Fruit fly (Drosophila melanogaster) whole organism: ENCODE measurements around the gene Nse1.

Source experiments
- CG8478 ChIP-seq: fragments of >200 bp; optimal IDR thresholded peaks from 2 replicates; lab custom pipeline; 2018; ENCODE audit warnings: inconsistent platforms
- Dll ChIP-seq: fragments of >200 bp; optimal IDR thresholded peaks from 2 replicates; lab custom pipeline; 2017
- EcR ChIP-seq, 2 experiments: fragments of >200 bp; optimal IDR thresholded peaks; 2 replicates each; lab custom pipeline; 2017; ENCODE audit warnings: missing biosample characterization in 2 of 2, missing genetic modification characterization in 2 of 2, missing genetic modification reagents in 2 of 2
- pan ChIP-seq: fragments of >200 bp; optimal IDR thresholded peaks from 2 replicates; lab custom pipeline; 2017
- psq ChIP-seq: fragments of >200 bp; optimal IDR thresholded peaks from 2 replicates; lab custom pipeline; 2017
- usp ChIP-seq: fragments of >200 bp; optimal IDR thresholded peaks from 2 replicates; lab custom pipeline; 2017; ENCODE audit warnings: missing biosample characterization, missing genetic modification characterization, mixed read lengths

Nse1 gene

dm6 chr2L:6677453-6677852 lies at the start of gene Nse1:
TSS of gene Nse1 (minus strand) at chr2L:6677625.
- TF ChIP-seq CG8478 (lab: Kevin White, UChicago): no peak
- TF ChIP-seq pan (lab: Kevin White, UChicago): no peak
- no peak for TF ChIP-seq psq (lab: Kevin White, UChicago)
- no peak for TF ChIP-seq usp (GFP tag; lab: Kevin White, UChicago)
- TF ChIP-seq EcR (GFP tag; optimal IDR thresholded peaks at IDR 0.05; lab: Kevin White, UChicago): no peak
- no peak for TF ChIP-seq Dll (lab: Kevin White, UChicago)

- TF ChIP-seq EcR (GFP tag; optimal IDR thresholded peaks at IDR 0.05; lab: Kevin White, UChicago) (no peak), CG8478 (lab: Kevin White, UChicago) (peak; percentile 30)
Observed at dm6 chr2L:6723750-6724503, 46.5 kb upstream of the Nse1 start, which contains the start of gene Liprin-alpha. TSS of gene Liprin-alpha (plus strand) at chr2L:6723903.

dm6 chr2L:6722822-6723749 lies 45.7 kb upstream of the Nse1 start, which contains the start of gene homer:
TSS of gene homer (minus strand) at chr2L:6723359.
- peak; percentile 13 for TF ChIP-seq CG8478 (lab: Kevin White, UChicago)
- TF ChIP-seq EcR (GFP tag; optimal IDR thresholded peaks at IDR 0.05; lab: Kevin White, UChicago): no peak

DNA sequence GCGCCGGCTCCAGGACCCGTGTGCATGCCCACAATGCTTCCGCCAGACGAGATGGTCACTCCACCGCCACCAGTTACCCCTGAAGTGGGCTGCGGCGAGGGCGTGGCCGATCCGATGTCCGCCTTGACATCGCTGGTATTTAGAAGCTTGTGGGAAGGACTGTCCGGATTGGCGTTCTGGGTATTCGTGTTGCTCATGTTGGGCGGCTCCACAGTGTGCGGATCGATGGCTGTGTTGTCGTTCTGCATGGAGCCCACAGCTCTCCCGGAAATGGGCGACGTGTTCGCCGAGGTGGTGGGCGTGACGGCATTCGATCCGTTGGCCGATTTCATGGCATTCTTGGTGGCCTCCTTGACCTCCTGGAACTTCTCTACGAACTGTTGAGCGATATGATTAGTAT lies 44.3 kb upstream of the Nse1 start:
- TF ChIP-seq Dll (lab: Kevin White, UChicago): no peak

- TF ChIP-seq usp (GFP tag; lab: Kevin White, UChicago) (no peak), EcR (GFP tag; optimal IDR thresholded peaks at IDR 0.05; lab: Kevin White, UChicago) (no peak), CG8478 (lab: Kevin White, UChicago) (no peak), Dll (lab: Kevin White, UChicago) (no peak), psq (lab: Kevin White, UChicago) (no peak), pan (lab: Kevin White, UChicago) (no peak)
Observed at dm6 chr2L:6717460-6717859, 40.0 kb upstream of the Nse1 start, which contains the start of gene Aatf. TSS of gene Aatf (plus strand) at chr2L:6717625.

dm6 chr2L:6716921-6717320 lies 39.5 kb upstream of the Nse1 start:
- TF ChIP-seq Dll (lab: Kevin White, UChicago) (no peak), CG8478 (lab: Kevin White, UChicago) (no peak), usp (GFP tag; lab: Kevin White, UChicago) (no peak), EcR (GFP tag; optimal IDR thresholded peaks at IDR 0.05; lab: Kevin White, UChicago) (no peak), psq (lab: Kevin White, UChicago) (no peak), pan (lab: Kevin White, UChicago) (no peak)

- peak; percentile 76 for TF ChIP-seq pan (lab: Kevin White, UChicago)
- TF ChIP-seq CG8478 (lab: Kevin White, UChicago): no peak
- TF ChIP-seq EcR (GFP tag; optimal IDR thresholded peaks at IDR 0.05; lab: Kevin White, UChicago): no peak
Observed at dm6 chr2L:6716182-6716770, 38.9 kb upstream of the Nse1 start, which contains the start of gene AkhR. TSS of gene AkhR (minus strand) at chr2L:6716186.

DNA sequence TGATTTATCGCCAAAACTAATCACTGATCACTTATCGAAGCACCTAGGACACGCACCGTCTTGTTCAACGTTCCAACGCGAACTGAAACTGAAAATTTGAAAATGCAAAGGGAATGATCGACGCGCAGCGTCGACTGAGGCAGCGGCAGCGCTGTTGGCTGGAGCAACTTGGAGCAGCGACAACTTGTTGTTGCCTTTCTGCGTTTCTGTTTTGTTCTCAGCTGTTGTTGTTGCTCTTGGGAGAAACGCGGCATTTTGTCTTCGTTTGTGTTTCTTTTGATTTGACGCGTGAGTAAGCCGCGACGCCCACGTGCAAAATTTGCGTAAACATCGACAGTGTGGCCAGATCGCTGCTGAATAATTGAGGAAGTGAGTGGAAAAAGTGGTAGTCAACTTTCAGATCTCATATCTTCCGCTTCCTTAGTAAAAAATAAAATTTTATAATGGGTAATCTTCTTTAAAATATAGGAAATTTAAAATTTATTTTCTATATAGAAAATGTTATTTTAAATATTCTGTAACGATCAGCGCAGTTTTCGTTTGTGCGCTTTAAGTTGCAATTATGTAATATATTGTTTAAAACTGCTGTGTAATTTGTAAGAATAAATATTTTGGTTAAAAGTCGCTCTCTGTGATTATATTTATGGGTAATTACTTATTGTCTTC lies 31.7 kb upstream of the Nse1 start, which contains the start of gene Tsp:
TSS of gene Tsp (minus strand) at position 90 of the 666 bp plus-strand sequence.
- TF ChIP-seq pan (lab: Kevin White, UChicago) (no peak), EcR (GFP tag; optimal IDR thresholded peaks at IDR 0.05; lab: Kevin White, UChicago) (no peak), psq (lab: Kevin White, UChicago) (no peak), CG8478 (lab: Kevin White, UChicago) (no peak), Dll (lab: Kevin White, UChicago) (peak; percentile 29)

dm6 chr2L:6706368-6706919 lies 29.0 kb upstream of the Nse1 start:
- TF ChIP-seq EcR (GFP tag; optimal IDR thresholded peaks at IDR 0.05; lab: Kevin White, UChicago) (no peak), psq (lab: Kevin White, UChicago) (no peak), Dll (lab: Kevin White, UChicago) (no peak), usp (GFP tag; lab: Kevin White, UChicago) (no peak), pan (lab: Kevin White, UChicago) (no peak), CG8478 (lab: Kevin White, UChicago) (no peak)

- TF ChIP-seq Dll (lab: Kevin White, UChicago) (no peak), CG8478 (lab: Kevin White, UChicago) (no peak), pan (lab: Kevin White, UChicago) (no peak), EcR (GFP tag; optimal IDR thresholded peaks at IDR 0.05; lab: Kevin White, UChicago) (no peak), usp (GFP tag; lab: Kevin White, UChicago) (no peak), psq (lab: Kevin White, UChicago) (no peak)
Observed at dm6 chr2L:6705081-6705480, 27.7 kb upstream of the Nse1 start.
